Worm (Caenorhabditis elegans) whole organism, midembryonic: Measurements from ENCODE around the gene F20D6.1.

Experiments used
- T22C8.4 ChIP-seq: fragments of 200-800 bp; sonication (Bioruptor generic); IDR thresholded peaks from 2 replicates; pipeline ENCODE4 v1.3.6; 2022; ENCODE audit warnings: missing genetic modification characterization, missing compliant biosample characterization
- cog-1 ChIP-seq: sonication (generic microtip); optimal IDR thresholded peaks from 2 replicates; lab custom pipeline; 2016; ENCODE audit warnings: missing genetic modification characterization, missing compliant biosample characterization
- flt-1 ChIP-seq: fragments of 200-800 bp; sonication (Bioruptor generic); IDR thresholded peaks from 2 replicates; pipeline ENCODE4 v1.3.6; 2022; ENCODE audit warnings: missing genetic modification characterization, missing compliant biosample characterization
- klf-2 ChIP-seq: fragments of 200-800 bp; sonication (Bioruptor generic); conservative IDR thresholded peaks from 2 replicates; pipeline ENCODE4 v1.3.6; 2022; ENCODE audit warnings: missing genetic modification reagents, missing genetic modification characterization, missing compliant biosample characterization
- med-1 ChIP-seq: sonication (generic microtip); optimal IDR thresholded peaks from 2 replicates; lab custom pipeline; 2017; ENCODE audit warnings: missing genetic modification characterization, mild to moderate bottlenecking, missing compliant biosample characterization, antibody characterized with exemption, missing genetic modification reagents; ENCODE audit not compliant: insufficient read depth
- ref-1 ChIP-seq: fragments of 200-800 bp; sonication (Bioruptor generic); conservative IDR thresholded peaks from 2 replicates; pipeline ENCODE4 v1.3.6; 2022; ENCODE audit warnings: missing genetic modification reagents, missing genetic modification characterization, missing compliant biosample characterization
- tab-1 ChIP-seq: fragments of 200-800 bp; sonication (Bioruptor generic); IDR thresholded peaks from 2 replicates; pipeline ENCODE4 v1.3.6; 2022; ENCODE audit warnings: missing genetic modification characterization, missing compliant biosample characterization
- ztf-23 ChIP-seq: fragments of 200-800 bp; sonication (Bioruptor generic); IDR thresholded peaks from 2 replicates; pipeline ENCODE4 v1.3.6; 2022; ENCODE audit warnings: missing genetic modification reagents, missing genetic modification characterization, missing compliant biosample characterization
- ztf-29 ChIP-seq: fragments of 200-800 bp; sonication (Bioruptor generic); IDR thresholded peaks from 2 replicates; pipeline ENCODE4 v1.3.6; 2022; ENCODE audit warnings: missing genetic modification reagents, missing genetic modification characterization, missing compliant biosample characterization

F20D6.1 gene

ce11 chrV:8211993-8212392 lies 21.5 kb downstream of the F20D6.1 start:
- no peak for TF ChIP-seq med-1 (GFP tag; lab: Kevin White, UChicago)
- TF ChIP-seq T22C8.4 (GFP tag; lab: Robert Waterston, UW): no peak
- no peak for TF ChIP-seq flt-1 (GFP tag; lab: Robert Waterston, UW)
- TF ChIP-seq ztf-23 (GFP tag; lab: Robert Waterston, UW): no peak
- no peak for TF ChIP-seq tab-1
- no peak for TF ChIP-seq ztf-29 (GFP tag; lab: Robert Waterston, UW)
- no peak for TF ChIP-seq ref-1 (GFP tag; lab: Robert Waterston, UW)
- no peak for TF ChIP-seq klf-2
- no peak for TF ChIP-seq cog-1 (tag; lab: Kevin White, UChicago)

ce11 chrV:8212816-8213215 lies 22.3 kb downstream of the F20D6.1 start:
- TF ChIP-seq cog-1 (tag; lab: Kevin White, UChicago) (no peak), ref-1 (GFP tag; lab: Robert Waterston, UW) (no peak), klf-2 (no peak), ztf-29 (GFP tag; lab: Robert Waterston, UW) (no peak), T22C8.4 (GFP tag; lab: Robert Waterston, UW) (no peak), flt-1 (GFP tag; lab: Robert Waterston, UW) (no peak), ztf-23 (GFP tag; lab: Robert Waterston, UW) (no peak), tab-1 (no peak), med-1 (GFP tag; lab: Kevin White, UChicago) (no peak)

ce11 chrV:8213868-8214267 lies 23.3 kb downstream of the F20D6.1 start, which contains the start of gene K07C11.7:
TSS of gene K07C11.7 (minus strand) at chrV:8213968.
- no peak for TF ChIP-seq ref-1 (GFP tag; lab: Robert Waterston, UW)
- no peak for TF ChIP-seq ztf-29 (GFP tag; lab: Robert Waterston, UW)
- TF ChIP-seq klf-2: no peak
- TF ChIP-seq ztf-23 (GFP tag; lab: Robert Waterston, UW): no peak
- no peak for TF ChIP-seq cog-1 (tag; lab: Kevin White, UChicago)
- no peak for TF ChIP-seq flt-1 (GFP tag; lab: Robert Waterston, UW)
- TF ChIP-seq T22C8.4 (GFP tag; lab: Robert Waterston, UW): no peak
- no peak for TF ChIP-seq tab-1
- TF ChIP-seq med-1 (GFP tag; lab: Kevin White, UChicago): no peak

DNA sequence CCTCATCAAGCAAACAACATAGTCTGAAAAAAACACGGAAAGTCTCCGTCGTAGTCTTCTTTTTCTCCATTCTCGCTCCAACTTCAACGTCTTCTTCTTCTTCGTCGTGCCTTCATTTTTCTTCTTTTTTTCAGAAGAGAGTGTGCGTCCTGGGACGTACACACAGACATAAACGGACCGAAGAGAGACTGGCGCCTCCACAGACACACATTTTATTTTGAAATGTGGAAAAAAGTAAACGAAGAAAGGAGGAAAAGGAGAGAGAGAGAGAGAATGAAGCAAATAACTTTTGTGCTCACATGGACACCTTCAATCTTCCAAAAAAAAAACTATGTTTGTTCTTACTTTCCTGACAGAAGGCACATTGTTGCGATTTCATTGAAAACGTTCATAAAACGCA lies 24.6 kb downstream of the F20D6.1 start:
- no peak for TF ChIP-seq flt-1 (GFP tag; lab: Robert Waterston, UW)

DNA sequence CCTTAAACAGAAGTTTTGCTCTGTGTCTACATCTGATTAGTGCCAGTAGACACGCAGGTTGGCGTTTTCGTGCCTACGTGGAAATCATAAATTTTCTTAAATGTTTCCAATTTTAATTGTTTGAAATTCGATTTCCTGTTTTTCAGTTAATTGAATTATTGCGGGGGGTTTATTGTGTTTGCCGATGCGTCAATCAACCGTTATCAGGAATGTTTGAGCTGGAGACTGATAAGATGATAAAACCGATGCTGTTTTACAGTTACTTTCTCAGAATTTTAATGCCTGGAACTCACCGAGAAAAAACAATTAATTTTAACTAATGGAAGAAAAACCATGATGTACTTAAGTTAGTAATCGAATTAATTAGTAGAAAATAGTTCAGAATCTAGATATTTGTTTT lies 26.6 kb downstream of the F20D6.1 start:
- no peak for TF ChIP-seq klf-2
- TF ChIP-seq ztf-29 (GFP tag; lab: Robert Waterston, UW): no peak
- no peak for TF ChIP-seq ref-1 (GFP tag; lab: Robert Waterston, UW)
- no peak for TF ChIP-seq cog-1 (tag; lab: Kevin White, UChicago)
- TF ChIP-seq tab-1: no peak
- TF ChIP-seq ztf-23 (GFP tag; lab: Robert Waterston, UW): no peak
- no peak for TF ChIP-seq med-1 (GFP tag; lab: Kevin White, UChicago)
- TF ChIP-seq flt-1 (GFP tag; lab: Robert Waterston, UW): no peak
- TF ChIP-seq T22C8.4 (GFP tag; lab: Robert Waterston, UW): no peak

- TF ChIP-seq ztf-29 (GFP tag; lab: Robert Waterston, UW) (no peak), cog-1 (tag; lab: Kevin White, UChicago) (no peak), med-1 (GFP tag; lab: Kevin White, UChicago) (no peak), tab-1 (no peak), ztf-23 (GFP tag; lab: Robert Waterston, UW) (no peak), ref-1 (GFP tag; lab: Robert Waterston, UW) (no peak), klf-2 (no peak), flt-1 (GFP tag; lab: Robert Waterston, UW) (no peak), T22C8.4 (GFP tag; lab: Robert Waterston, UW) (no peak)
Measured at ce11 chrV:8217661-8218265, 27.2 kb downstream of the F20D6.1 start, which contains the start of gene K07C11.8. TSS of gene K07C11.8 (minus strand) at chrV:8217884.

DNA sequence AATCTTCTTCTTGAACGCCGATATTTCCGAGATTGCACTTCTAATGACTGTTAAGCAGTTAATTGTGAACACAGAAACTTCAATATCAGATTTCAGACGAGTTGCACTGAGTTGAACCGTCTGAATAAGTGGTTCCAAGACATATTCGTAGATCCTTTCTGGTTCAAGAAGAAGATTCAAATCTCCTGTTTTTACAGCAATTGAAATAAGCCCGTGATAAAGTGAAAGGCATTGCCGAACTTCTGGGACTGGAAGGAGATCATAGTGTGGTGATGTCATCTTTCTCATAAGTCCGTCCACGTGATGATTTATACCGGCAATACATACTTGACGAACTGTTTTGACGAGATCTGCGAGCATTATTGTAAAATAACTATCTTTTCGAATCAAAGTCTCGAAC lies 29.0 kb downstream of the F20D6.1 start:
- TF ChIP-seq T22C8.4 (GFP tag; lab: Robert Waterston, UW): no peak
- TF ChIP-seq flt-1 (GFP tag; lab: Robert Waterston, UW): no peak
- TF ChIP-seq med-1 (GFP tag; lab: Kevin White, UChicago): no peak
- no peak for TF ChIP-seq klf-2
- no peak for TF ChIP-seq cog-1 (tag; lab: Kevin White, UChicago)
- no peak for TF ChIP-seq ztf-29 (GFP tag; lab: Robert Waterston, UW)
- no peak for TF ChIP-seq tab-1
- TF ChIP-seq ztf-23 (GFP tag; lab: Robert Waterston, UW): no peak
- no peak for TF ChIP-seq ref-1 (GFP tag; lab: Robert Waterston, UW)

ce11 chrV:8221083-8221538 lies 30.6 kb downstream of the F20D6.1 start, which contains the start of the genes cogc-6 and air-1:
TSS of gene cogc-6 (minus strand) at chrV:8221316.
TSS of gene air-1 (plus strand) at chrV:8221488.
- TF ChIP-seq flt-1 (GFP tag; lab: Robert Waterston, UW): no peak

DNA sequence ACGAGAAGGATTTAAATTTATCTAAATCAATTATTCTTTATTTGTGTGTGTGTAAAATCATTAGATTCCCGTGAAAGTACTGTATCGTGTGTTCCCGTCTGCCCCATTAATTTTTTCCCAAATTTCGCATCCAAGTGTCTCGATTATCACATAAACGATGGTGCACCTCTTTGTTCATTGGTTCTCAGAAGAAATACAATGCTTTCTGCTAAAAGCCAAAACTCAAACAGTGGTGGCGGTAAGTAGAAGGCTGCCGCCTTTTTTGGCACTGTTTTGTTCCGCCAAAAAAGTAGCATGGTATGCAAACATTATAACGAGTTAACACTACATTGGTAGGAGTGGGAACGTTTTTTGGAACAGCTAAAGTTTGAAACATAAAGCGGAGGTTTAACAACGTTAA lies 32.9 kb downstream of the F20D6.1 start:
- TF ChIP-seq ztf-29 (GFP tag; lab: Robert Waterston, UW): no peak
- TF ChIP-seq med-1 (GFP tag; lab: Kevin White, UChicago): no peak
- TF ChIP-seq tab-1: no peak
- no peak for TF ChIP-seq T22C8.4 (GFP tag; lab: Robert Waterston, UW)
- TF ChIP-seq ref-1 (GFP tag; lab: Robert Waterston, UW): no peak
- TF ChIP-seq klf-2: no peak
- no peak for TF ChIP-seq cog-1 (tag; lab: Kevin White, UChicago)
- TF ChIP-seq flt-1 (GFP tag; lab: Robert Waterston, UW): no peak
- no peak for TF ChIP-seq ztf-23 (GFP tag; lab: Robert Waterston, UW)
